Worm (Caenorhabditis elegans) whole organism, young adult: ENCODE data around the gene T04F8.8.

Experiments used
- B0261.1 ChIP-seq: sonication (generic microtip); optimal IDR thresholded peaks from 2 replicates; lab custom pipeline; 2016; ENCODE audit warnings: mild to moderate bottlenecking, missing genetic modification characterization, moderate library complexity, missing compliant biosample characterization
- F23B12.7 ChIP-seq: sonication (generic microtip); optimal IDR thresholded peaks from 2 replicates; lab custom pipeline; 2017; ENCODE audit warnings: missing genetic modification characterization, mild to moderate bottlenecking, missing compliant biosample characterization, antibody characterized with exemption, moderate library complexity; ENCODE audit not compliant: insufficient read depth
- T07F8.4 ChIP-seq: sonication (generic microtip); optimal IDR thresholded peaks from 2 replicates; lab custom pipeline; 2016; ENCODE audit warnings: mild to moderate bottlenecking, missing genetic modification characterization, moderate library complexity, missing compliant biosample characterization
- aptf-3 ChIP-seq: fragments of 200-800 bp; sonication (Bioruptor generic); IDR thresholded peaks from 2 replicates; pipeline ENCODE4 v1.3.6; 2022; ENCODE audit warnings: missing genetic modification characterization, missing compliant biosample characterization
- dpff-1 ChIP-seq: sonication (generic microtip); optimal IDR thresholded peaks from 2 replicates; lab custom pipeline; 2017; ENCODE audit warnings: mild to moderate bottlenecking, missing genetic modification characterization, missing compliant biosample characterization
- efl-1 ChIP-seq: fragments of 150-350 bp; optimal IDR thresholded peaks from 2 replicates; lab custom pipeline; 2014; ENCODE audit warnings: missing biosample characterization, missing genetic modification reagents, missing genetic modification characterization
- lin-35 ChIP-seq, 3 experiments: fragments of 150-350 bp in 2 of 3; sonication (generic microtip) in 1 of 3; optimal IDR thresholded peaks; 2 replicates each; lab custom pipeline; 2014 to 2018; ENCODE audit warnings: missing biosample characterization in 3 of 3, missing genetic modification characterization in 3 of 3, missing genetic modification reagents in 3 of 3
- nfya-2 ChIP-seq: fragments of 200-800 bp; sonication (Bioruptor generic); IDR thresholded peaks from 2 replicates; pipeline ENCODE4 v1.3.6; 2022; ENCODE audit warnings: missing genetic modification reagents, missing genetic modification characterization, missing compliant biosample characterization
- nhr-80 ChIP-seq: sonication (generic microtip); optimal IDR thresholded peaks from 2 replicates; lab custom pipeline; 2016; ENCODE audit warnings: missing genetic modification characterization, missing compliant biosample characterization
- nhr-90 ChIP-seq: sonication (generic microtip); optimal IDR thresholded peaks from 2 replicates; lab custom pipeline; 2016; ENCODE audit warnings: missing genotype, mild to moderate bottlenecking, missing genetic modification characterization, missing compliant biosample characterization

DNA sequence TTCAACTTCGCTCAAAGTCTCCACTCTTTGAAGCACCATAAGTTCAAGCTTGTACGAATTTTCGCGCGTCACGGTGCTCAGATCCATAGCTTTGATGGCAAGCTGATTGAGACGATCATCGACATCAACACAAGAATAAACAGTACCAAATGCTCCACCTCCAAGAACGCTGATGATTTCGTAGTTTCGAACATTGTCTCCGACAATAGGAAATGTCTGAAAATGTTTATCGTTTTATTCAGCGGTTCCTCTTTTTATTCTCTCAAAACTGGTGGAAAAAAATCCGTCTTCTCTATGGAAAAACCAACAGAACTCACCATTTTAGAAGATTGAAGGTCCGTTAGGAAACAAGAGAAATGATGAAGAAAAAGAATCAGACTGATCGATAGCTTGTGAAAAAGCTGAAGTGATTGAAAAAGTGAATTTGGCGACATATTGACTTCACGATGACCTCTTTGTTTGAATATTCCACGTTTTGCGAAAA is 40.6 kb downstream of the T04F8.8 start, which contains the start of gene C44C10.7:
- TF ChIP-seq nfya-2 (GFP tag; lab: Robert Waterston, UW) (no peak), F23B12.7 (tag; lab: Kevin White, UChicago) (no peak), aptf-3 (GFP tag; lab: Robert Waterston, UW) (no peak), nhr-80 (tag; lab: Kevin White, UChicago) (no peak), dpff-1 (no peak), efl-1 (GFP tag; lab: Kevin White, UChicago) (no peak), B0261.1 (tag; lab: Kevin White, UChicago) (no peak), lin-35 (GFP tag; optimal IDR thresholded peaks at IDR 0.05; lab: Kevin White, UChicago) (no peak), nhr-90 (tag; lab: Kevin White, UChicago) (no peak), T07F8.4 (tag; lab: Kevin White, UChicago) (no peak)
